Fruit fly (Drosophila melanogaster): ENCODE measurements around the gene Der-2.

Der-2 gene

dm6 chr3R:16483877-16484417 is at the start of gene Der-2:
TSS of gene Der-2 (minus strand) at chr3R:16484223.
- no peak for TF ChIP-seq noc (tag; optimal IDR thresholded peaks at IDR 0.05)

- TF ChIP-seq noc (tag; optimal IDR thresholded peaks at IDR 0.05) = no peak
Observed at dm6 chr3R:16530424-16530823, 46.4 kb upstream of the Der-2 start.

dm6 chr3R:16528429-16528828 is 44.4 kb upstream of the Der-2 start:
- TF ChIP-seq noc (tag; optimal IDR thresholded peaks at IDR 0.05) = no peak

dm6 chr3R:16526697-16527370 is 42.8 kb upstream of the Der-2 start:
- no peak for TF ChIP-seq noc (tag; optimal IDR thresholded peaks at IDR 0.05)

dm6 chr3R:16526256-16526655 is 42.2 kb upstream of the Der-2 start:
- TF ChIP-seq noc (tag; optimal IDR thresholded peaks at IDR 0.05) = no peak

dm6 chr3R:16525555-16525954 is 41.5 kb upstream of the Der-2 start:
- TF ChIP-seq noc (tag; optimal IDR thresholded peaks at IDR 0.05) = no peak

dm6 chr3R:16524593-16525111 is 40.6 kb upstream of the Der-2 start:
- no peak for TF ChIP-seq noc (tag; optimal IDR thresholded peaks at IDR 0.05)

dm6 chr3R:16524178-16524577 is 40.2 kb upstream of the Der-2 start:
- no peak for TF ChIP-seq noc (tag; optimal IDR thresholded peaks at IDR 0.05)

dm6 chr3R:16523395-16523794 is 39.4 kb upstream of the Der-2 start:
- no peak for TF ChIP-seq noc (tag; optimal IDR thresholded peaks at IDR 0.05)

- TF ChIP-seq noc (tag; optimal IDR thresholded peaks at IDR 0.05) = no peak
Observed at dm6 chr3R:16518150-16518662, 34.2 kb upstream of the Der-2 start.

dm6 chr3R:16510128-16510527 is 26.1 kb upstream of the Der-2 start:
- no peak for TF ChIP-seq noc (tag; optimal IDR thresholded peaks at IDR 0.05)

- TF ChIP-seq noc (tag; optimal IDR thresholded peaks at IDR 0.05) = no peak
Observed at dm6 chr3R:16507706-16508105, 23.7 kb upstream of the Der-2 start.

- TF ChIP-seq noc (tag; optimal IDR thresholded peaks at IDR 0.05) = no peak
Observed at dm6 chr3R:16504541-16504940, 20.5 kb upstream of the Der-2 start.

dm6 chr3R:16502595-16503305 is 18.7 kb upstream of the Der-2 start, which contains the start of gene CG42342:
TSS of gene CG42342 (plus strand) at chr3R:16502770.
- no peak for TF ChIP-seq noc (tag; optimal IDR thresholded peaks at IDR 0.05)

dm6 chr3R:16500919-16501851 is 17.2 kb upstream of the Der-2 start, which contains the start of gene Decay:
TSS of gene Decay (minus strand) at chr3R:16501050.
- TF ChIP-seq noc (tag; optimal IDR thresholded peaks at IDR 0.05) = no peak
